Worm (Caenorhabditis elegans) whole organism, L4 larva: Measurements from ENCODE around the gene F36H12.4.

Experiments
- D1046.2 ChIP-seq: fragments of 200-800 bp; sonication (Bioruptor generic); IDR thresholded peaks from 2 replicates; pipeline ENCODE4 v1.3.6; 2022; ENCODE audit warnings: missing genetic modification characterization, missing compliant biosample characterization
- F49E8.2 ChIP-seq: sonication (generic microtip); optimal IDR thresholded peaks from 2 replicates; lab custom pipeline; 2016; ENCODE audit warnings: missing compliant biosample characterization, mild to moderate bottlenecking, missing genetic modification characterization, borderline replicate concordance
- aha-1 ChIP-seq: fragments of 150-350 bp; peaks from one replicate; lab custom pipeline; 2014; ENCODE audit warnings: missing biosample characterization, missing genetic modification characterization
- aly-2 ChIP-seq: sonication (generic microtip); optimal IDR thresholded peaks from 2 replicates; lab custom pipeline; 2018; ENCODE audit warnings: missing biosample characterization, missing genetic modification characterization

ce11 chrIV:5297436-5298012, 28.6 kb downstream of the F36H12.4 start, which contains the start of the genes ZK354.6 and msp-113:
- TF ChIP-seq aly-2 (tag; lab: Kevin White, UChicago) = no peak
- no peak for TF ChIP-seq F49E8.2 (tag; lab: Kevin White, UChicago)
- TF ChIP-seq aha-1 (tag; lab: Kevin White, UChicago) = no peak
- no peak for TF ChIP-seq D1046.2 (GFP tag; lab: Robert Waterston, UW)
